Worm (Caenorhabditis elegans) whole organism, mixed stage, embryonic: ENCODE measurements around the gene ZK1248.20.
A peak's percentile ranks its signal among the peaks of the same experiment; 100 is the strongest.

ENCODE experiments used
- M03D4.4 ChIP-seq: sonication (generic microtip); optimal IDR thresholded peaks from 2 replicates; lab custom pipeline; 2017; ENCODE audit warnings: mild to moderate bottlenecking, missing genetic modification characterization, missing compliant biosample characterization
- bed-3 ChIP-seq: fragments of 200-800 bp; sonication (Bioruptor generic); optimal IDR thresholded peaks from 3 replicates; lab custom pipeline; 2018; ENCODE audit warnings: mild to moderate bottlenecking, missing genetic modification characterization, moderate library complexity, missing compliant biosample characterization
- blmp-1 ChIP-seq: fragments of 150-350 bp; optimal IDR thresholded peaks from 2 replicates; lab custom pipeline; 2014; ENCODE audit warnings: missing biosample characterization, missing genetic modification characterization
- ceh-39 ChIP-seq: fragments of 150-350 bp; optimal IDR thresholded peaks from 2 replicates; lab custom pipeline; 2014; ENCODE audit warnings: missing biosample characterization, missing genetic modification characterization
- ceh-43 ChIP-seq: fragments of 200-800 bp; sonication (Bioruptor generic); optimal IDR thresholded peaks from 2 replicates; lab custom pipeline; 2018; ENCODE audit warnings: mild to moderate bottlenecking, missing genetic modification characterization, moderate library complexity, missing compliant biosample characterization
- ceh-83 ChIP-seq: fragments of 200-800 bp; sonication (Bioruptor generic); optimal IDR thresholded peaks from 2 replicates; lab custom pipeline; 2018; ENCODE audit warnings: mild to moderate bottlenecking, missing genetic modification characterization, missing compliant biosample characterization
- ces-1 ChIP-seq: fragments of 150-350 bp; optimal IDR thresholded peaks from 2 replicates; lab custom pipeline; 2014; ENCODE audit warnings: missing biosample characterization, missing genetic modification reagents, missing genetic modification characterization
- cnd-1 ChIP-seq: fragments of 200-800 bp; sonication (Bioruptor generic); optimal IDR thresholded peaks from 2 replicates; lab custom pipeline; 2018; ENCODE audit warnings: mild to moderate bottlenecking, missing genetic modification characterization, missing compliant biosample characterization
- drap-1 ChIP-seq: fragments of 200-800 bp; sonication (Bioruptor generic); optimal IDR thresholded peaks from 3 replicates; lab custom pipeline; 2018; ENCODE audit warnings: mild to moderate bottlenecking, missing genetic modification characterization, missing compliant biosample characterization
- elt-1 ChIP-seq: sonication (generic microtip); optimal IDR thresholded peaks from 2 replicates; lab custom pipeline; 2017; ENCODE audit warnings: missing genetic modification characterization, mild to moderate bottlenecking, missing compliant biosample characterization, antibody characterized with exemption, moderate library complexity, borderline replicate concordance; ENCODE audit not compliant: insufficient read depth
- elt-3 ChIP-seq: fragments of 150-350 bp; optimal IDR thresholded peaks from 2 replicates; lab custom pipeline; 2014; ENCODE audit warnings: missing biosample characterization, missing genetic modification characterization
- flh-1 ChIP-seq: fragments of 200-800 bp; sonication (Bioruptor generic); optimal IDR thresholded peaks from 2 replicates; lab custom pipeline; 2018; ENCODE audit warnings: mild to moderate bottlenecking, missing genetic modification characterization, moderate library complexity, missing compliant biosample characterization
- ham-2 ChIP-seq: fragments of 200-800 bp; sonication (Bioruptor generic); optimal IDR thresholded peaks from 2 replicates; lab custom pipeline; 2018; ENCODE audit warnings: mild to moderate bottlenecking, missing genetic modification characterization, missing compliant biosample characterization
- hlh-1 ChIP-seq: fragments of 150-350 bp; optimal IDR thresholded peaks from 2 replicates; lab custom pipeline; 2014; ENCODE audit warnings: missing biosample characterization, missing genetic modification reagents, missing genetic modification characterization
- lin-13 ChIP-seq: fragments of 150-350 bp; optimal IDR thresholded peaks from 2 replicates; lab custom pipeline; 2014; ENCODE audit warnings: missing biosample characterization, missing genetic modification characterization
- lin-32 ChIP-seq: fragments of 200-800 bp; sonication (Bioruptor generic); optimal IDR thresholded peaks from 2 replicates; lab custom pipeline; 2018; ENCODE audit warnings: mild to moderate bottlenecking, missing genetic modification characterization, missing compliant biosample characterization
- lsy-2 ChIP-seq: fragments of 150-350 bp; optimal IDR thresholded peaks from 2 replicates; lab custom pipeline; 2014; ENCODE audit warnings: missing biosample characterization, missing genetic modification characterization
- mab-5 ChIP-seq: fragments of 150-350 bp; optimal IDR thresholded peaks from 2 replicates; lab custom pipeline; 2014; ENCODE audit warnings: missing biosample characterization, missing genetic modification characterization
- mep-1 ChIP-seq: fragments of 150-350 bp; optimal IDR thresholded peaks from 2 replicates; lab custom pipeline; 2017; ENCODE audit warnings: missing biosample characterization, missing genetic modification reagents, missing genetic modification characterization, inconsistent platforms
- mls-2 ChIP-seq: sonication (generic microtip); optimal IDR thresholded peaks from 2 replicates; lab custom pipeline; 2016; ENCODE audit warnings: mild to moderate bottlenecking, missing genetic modification characterization, moderate library complexity, missing compliant biosample characterization
- nhr-12 ChIP-seq: fragments of 150-350 bp; optimal IDR thresholded peaks from 2 replicates; lab custom pipeline; 2014; ENCODE audit warnings: missing biosample characterization, missing genetic modification characterization
- nhr-2 ChIP-seq: fragments of 150-350 bp; optimal IDR thresholded peaks from 2 replicates; lab custom pipeline; 2014; ENCODE audit warnings: missing biosample characterization, missing genetic modification characterization
- nhr-237 ChIP-seq: fragments of 150-350 bp; optimal IDR thresholded peaks from 2 replicates; lab custom pipeline; 2014; ENCODE audit warnings: missing biosample characterization, missing genetic modification characterization
- nhr-28 ChIP-seq: fragments of 150-350 bp; optimal IDR thresholded peaks from 2 replicates; lab custom pipeline; 2014; ENCODE audit warnings: missing biosample characterization, missing genetic modification characterization
- nhr-76 ChIP-seq: sonication (generic microtip); optimal IDR thresholded peaks from 2 replicates; lab custom pipeline; 2017; ENCODE audit warnings: missing biosample characterization, missing genetic modification characterization
- pha-4 ChIP-seq: fragments of 150-350 bp; optimal IDR thresholded peaks from 2 replicates; lab custom pipeline; 2018; ENCODE audit warnings: missing biosample characterization, missing genetic modification reagents, missing genetic modification characterization
- sem-2 ChIP-seq: fragments of 200-800 bp; sonication (Bioruptor generic); optimal IDR thresholded peaks from 2 replicates; lab custom pipeline; 2018; ENCODE audit warnings: mild to moderate bottlenecking, missing genetic modification characterization, missing compliant biosample characterization
- snpc-4 ChIP-seq: fragments of 150-350 bp; optimal IDR thresholded peaks from 2 replicates; lab custom pipeline; 2014; ENCODE audit warnings: missing biosample characterization, missing genetic modification characterization
- sptf-1 ChIP-seq: sonication (generic microtip); optimal IDR thresholded peaks from 2 replicates; lab custom pipeline; 2017; ENCODE audit warnings: mild to moderate bottlenecking, missing genetic modification characterization, moderate library complexity, missing compliant biosample characterization
- tbx-8 ChIP-seq: fragments of 200-800 bp; sonication (Bioruptor generic); optimal IDR thresholded peaks from 2 replicates; lab custom pipeline; 2018; ENCODE audit warnings: mild to moderate bottlenecking, missing genetic modification characterization, moderate library complexity, missing compliant biosample characterization
- unc-120 ChIP-seq: sonication (generic microtip); optimal IDR thresholded peaks from 2 replicates; lab custom pipeline; 2017; ENCODE audit warnings: missing genetic modification characterization, missing compliant biosample characterization; ENCODE audit not compliant: poor library complexity, severe bottlenecking
- unc-39 ChIP-seq: fragments of 150-350 bp; optimal IDR thresholded peaks from 2 replicates; lab custom pipeline; 2014; ENCODE audit warnings: missing biosample characterization, missing genetic modification characterization
- unc-62 ChIP-seq: fragments of 150-350 bp; optimal IDR thresholded peaks from 2 replicates; lab custom pipeline; 2014; ENCODE audit warnings: missing biosample characterization, missing genetic modification reagents, missing genetic modification characterization
- zip-8 ChIP-seq: fragments of 150-350 bp; optimal IDR thresholded peaks from 2 replicates; lab custom pipeline; 2014; ENCODE audit warnings: missing biosample characterization, missing genetic modification characterization
- ztf-11 ChIP-seq: fragments of 150-350 bp; optimal IDR thresholded peaks from 2 replicates; lab custom pipeline; 2014; ENCODE audit warnings: missing biosample characterization, missing genetic modification characterization

The ZK1248.20 gene

ce11 chrII:5844694-5845129 lies 28.3 kb downstream of the ZK1248.20 start:
- TF ChIP-seq nhr-76 (no peak), ceh-43 (GFP tag; lab: Kevin White, UChicago) (peak; percentile 73), nhr-2 (tag; lab: Kevin White, UChicago) (peak; percentile 76), unc-120 (tag; lab: Kevin White, UChicago) (peak; percentile 92), drap-1 (GFP tag; lab: Kevin White, UChicago) (peak; percentile 92), sem-2 (GFP tag; lab: Kevin White, UChicago) (peak; percentile 81), nhr-12 (tag; lab: Kevin White, UChicago) (peak; percentile 9), elt-3 (tag; lab: Kevin White, UChicago) (peak; percentile 75), sptf-1 (tag; lab: Kevin White, UChicago) (peak; percentile 92), flh-1 (GFP tag; lab: Kevin White, UChicago) (peak; percentile 11), mep-1 (tag; lab: Kevin White, UChicago) (peak; percentile 99), ces-1 (GFP tag; lab: Kevin White, UChicago) (peak; percentile 100), hlh-1 (tag; lab: Kevin White, UChicago) (peak; percentile 81), snpc-4 (tag; lab: Kevin White, UChicago) (no peak), nhr-237 (tag; lab: Kevin White, UChicago) (peak; percentile 98), zip-8 (tag; lab: Kevin White, UChicago) (no peak), lin-32 (GFP tag; lab: Kevin White, UChicago) (peak; percentile 64), mls-2 (peak; percentile 95), nhr-28 (tag; lab: Kevin White, UChicago) (peak; percentile 49), unc-62 (peak; percentile 90), ceh-39 (tag; lab: Kevin White, UChicago) (peak; percentile 92), ceh-83 (GFP tag; lab: Kevin White, UChicago) (peak; percentile 89), ztf-11 (tag; lab: Kevin White, UChicago) (peak; percentile 80), blmp-1 (tag; lab: Kevin White, UChicago) (peak; percentile 24), lsy-2 (peak; percentile 84), tbx-8 (GFP tag; lab: Kevin White, UChicago) (peak; percentile 87), cnd-1 (tag; lab: Kevin White, UChicago) (peak; percentile 87), pha-4 (tag; lab: Kevin White, UChicago) (peak; percentile 97), mab-5 (tag; lab: Kevin White, UChicago) (peak; percentile 92), lin-13 (peak; percentile 86), bed-3 (GFP tag; lab: Kevin White, UChicago) (peak; percentile 55), M03D4.4 (tag; lab: Kevin White, UChicago) (peak; percentile 82), ham-2 (GFP tag; lab: Kevin White, UChicago) (peak; percentile 89), elt-1 (tag; lab: Kevin White, UChicago) (peak; percentile 57), unc-39 (tag; lab: Kevin White, UChicago) (peak; percentile 74)

ce11 chrII:5845441-5845840 lies 29.0 kb downstream of the ZK1248.20 start, which contains the start of the genes ZK1248.17 and H41C03.3:
TSS of gene ZK1248.17 (minus strand) at chrII:5845541.
TSS of gene H41C03.3 (plus strand) at chrII:5845777.
- TF ChIP-seq elt-3 (tag; lab: Kevin White, UChicago) (no peak), ces-1 (GFP tag; lab: Kevin White, UChicago) (no peak), cnd-1 (tag; lab: Kevin White, UChicago) (no peak), unc-39 (tag; lab: Kevin White, UChicago) (no peak), mep-1 (tag; lab: Kevin White, UChicago) (no peak), sptf-1 (tag; lab: Kevin White, UChicago) (no peak), mab-5 (tag; lab: Kevin White, UChicago) (no peak), M03D4.4 (tag; lab: Kevin White, UChicago) (no peak), lin-13 (no peak), tbx-8 (GFP tag; lab: Kevin White, UChicago) (no peak)

- TF ChIP-seq ceh-43 (GFP tag; lab: Kevin White, UChicago) (no peak), ceh-39 (tag; lab: Kevin White, UChicago) (no peak), unc-62 (no peak), flh-1 (GFP tag; lab: Kevin White, UChicago) (no peak), cnd-1 (tag; lab: Kevin White, UChicago) (no peak), elt-3 (tag; lab: Kevin White, UChicago) (no peak), lsy-2 (no peak), ceh-83 (GFP tag; lab: Kevin White, UChicago) (no peak), hlh-1 (tag; lab: Kevin White, UChicago) (no peak), lin-13 (no peak)
Measured at ce11 chrII:5846181-5846580, 29.7 kb downstream of the ZK1248.20 start.
